Worm (Caenorhabditis elegans): Measurements from ENCODE around the gene dhps-1.

DNA sequence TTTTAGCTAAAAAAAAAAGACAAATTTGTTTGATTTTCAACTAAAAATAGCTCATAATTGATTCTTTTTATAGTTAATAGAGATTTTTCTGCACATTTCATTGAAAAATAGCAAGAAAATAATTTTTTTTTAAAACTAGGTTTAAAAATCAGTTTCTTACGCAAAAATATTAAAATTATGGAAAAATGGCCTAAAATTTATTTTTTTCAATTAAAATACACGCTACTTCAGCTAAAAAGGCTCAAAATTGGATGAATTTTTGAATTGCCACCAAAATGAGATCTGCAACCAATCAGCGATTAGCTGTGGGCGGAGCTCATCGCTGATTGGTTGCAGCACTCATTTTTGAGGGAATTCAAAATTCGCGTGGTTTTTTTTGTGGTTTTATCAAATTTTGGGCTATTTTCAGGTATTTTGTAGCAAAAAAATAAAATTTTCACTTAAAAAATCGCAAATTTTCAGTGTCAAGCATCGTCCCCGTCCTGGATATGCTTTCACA lies 29.6 kb upstream of the dhps-1 start:
- TF ChIP-seq ama-1 (optimal IDR thresholded peaks at IDR 0.05) (no peak), tra-4 (tag; optimal IDR thresholded peaks at IDR 0.05) (no peak), flt-1 (GFP tag; IDR thresholded peaks at IDR 0.05) (no peak), sea-1 (GFP tag; conservative IDR thresholded peaks at IDR 0.05) (no peak), B0310.2 (tag; optimal IDR thresholded peaks at IDR 0.05) (no peak), scrt-1 (GFP tag; IDR thresholded peaks at IDR 0.05) (no peak), hmbx-1 (tag; optimal IDR thresholded peaks at IDR 0.05) (no peak), ets-7 (tag; optimal IDR thresholded peaks at IDR 0.05) (no peak), ceh-36 (tag; optimal IDR thresholded peaks at IDR 0.05) (no peak), pes-1 (GFP tag; IDR thresholded peaks at IDR 0.05) (no peak), F13C5.2 (tag; optimal IDR thresholded peaks at IDR 0.05) (no peak)

All from whole organism, early embryonic.